Fruit fly (Drosophila melanogaster) whole organism, embryonic: ENCODE data around the gene HUWE1.

ENCODE experiments used
- Atf3 ChIP-seq: fragments of 200-800 bp; sonication (Bioruptor generic); optimal IDR thresholded peaks from 3 replicates; lab custom pipeline; 2016; ENCODE audit warnings: missing biosample characterization, missing genetic modification characterization
- CG10321 ChIP-seq: fragments of 200-800 bp; sonication (Bioruptor generic); IDR thresholded peaks from 2 replicates; pipeline ENCODE4 v1.3.6; 2022; ENCODE audit warnings: missing biosample characterization, missing genetic modification characterization
- CG10543 ChIP-seq: fragments of 200-800 bp; sonication (Bioruptor generic); optimal IDR thresholded peaks from 3 replicates; lab custom pipeline; 2017; ENCODE audit warnings: missing biosample characterization, mild to moderate bottlenecking, missing genetic modification characterization, moderate library complexity
- CG10959 ChIP-seq: fragments of 200-800 bp; sonication (Bioruptor generic); IDR thresholded peaks from 2 replicates; pipeline ENCODE4 v1.3.6; 2022; ENCODE audit warnings: missing biosample characterization, missing genetic modification characterization
- CG11247 ChIP-seq: fragments of 200-800 bp; sonication (Bioruptor generic); IDR thresholded peaks from 2 replicates; pipeline ENCODE4 v1.3.6; 2022; ENCODE audit warnings: missing biosample characterization, missing genetic modification characterization
- CG11560 ChIP-seq: fragments of 200-800 bp; sonication (Bioruptor generic); IDR thresholded peaks from 3 replicates; pipeline ENCODE4 v1.3.6; 2022; ENCODE audit warnings: missing biosample characterization, missing genetic modification characterization
- CG11723 ChIP-seq: fragments of 200-800 bp; sonication (Bioruptor generic); optimal IDR thresholded peaks from 2 replicates; lab custom pipeline; 2017; ENCODE audit warnings: missing biosample characterization, mild to moderate bottlenecking, missing genetic modification characterization
- CG13296 ChIP-seq: fragments of 200-800 bp; sonication (Bioruptor generic); optimal IDR thresholded peaks from 3 replicates; lab custom pipeline; 2018; ENCODE audit warnings: missing biosample characterization, mild to moderate bottlenecking, missing genetic modification characterization
- CG15514 ChIP-seq: fragments of 200-800 bp; sonication (Bioruptor generic); optimal IDR thresholded peaks from 3 replicates; lab custom pipeline; 2017; ENCODE audit warnings: missing biosample characterization, missing genetic modification characterization, mild to moderate bottlenecking, moderate library complexity, missing genetic modification reagents
- CG17186 ChIP-seq: fragments of 200-800 bp; sonication (Bioruptor generic); optimal IDR thresholded peaks from 3 replicates; lab custom pipeline; 2017; ENCODE audit warnings: missing biosample characterization, missing genetic modification reagents, missing genetic modification characterization
- CG17328 ChIP-seq: fragments of 200-800 bp; sonication (Bioruptor generic); IDR thresholded peaks from 2 replicates; pipeline ENCODE4 v1.3.6; 2022; ENCODE audit warnings: missing biosample characterization, missing genetic modification characterization
- CG17385 ChIP-seq: fragments of 200-800 bp; sonication (Bioruptor generic); optimal IDR thresholded peaks from 3 replicates; lab custom pipeline; 2018; ENCODE audit warnings: missing biosample characterization, mild to moderate bottlenecking, missing genetic modification characterization
- CG17568 ChIP-seq: fragments of 200-800 bp; sonication (Bioruptor generic); optimal IDR thresholded peaks from 2 replicates; lab custom pipeline; 2018; ENCODE audit warnings: missing biosample characterization, mild to moderate bottlenecking, missing genetic modification characterization, moderate library complexity
- CG2120 ChIP-seq: fragments of 200-800 bp; sonication (Bioruptor generic); optimal IDR thresholded peaks from 3 replicates; lab custom pipeline; 2016; ENCODE audit warnings: missing biosample characterization, missing genetic modification characterization
- CG2678 ChIP-seq: fragments of 200-800 bp; sonication (Bioruptor generic); optimal IDR thresholded peaks from 3 replicates; lab custom pipeline; 2019; ENCODE audit warnings: missing biosample characterization, mild to moderate bottlenecking, missing genetic modification characterization, moderate library complexity
- CG33213 ChIP-seq: fragments of 200-800 bp; sonication (Bioruptor generic); optimal IDR thresholded peaks from 3 replicates; lab custom pipeline; 2016; ENCODE audit warnings: missing biosample characterization, missing genetic modification characterization
- CG4360 ChIP-seq: fragments of 200-800 bp; sonication (Bioruptor generic); IDR thresholded peaks from 2 replicates; pipeline ENCODE4 v1.3.6; 2022; ENCODE audit warnings: missing biosample characterization, missing genetic modification characterization
- CG4707 ChIP-seq: fragments of 200-800 bp; sonication (Bioruptor generic); optimal IDR thresholded peaks from 2 replicates; lab custom pipeline; 2018; ENCODE audit warnings: missing biosample characterization, mild to moderate bottlenecking, missing genetic modification characterization, moderate library complexity
- CG9215 ChIP-seq: fragments of 200-800 bp; sonication (Bioruptor generic); IDR thresholded peaks from 2 replicates; pipeline ENCODE4 v1.3.6; 2022; ENCODE audit warnings: missing biosample characterization, missing genetic modification characterization
- CG9437 ChIP-seq: fragments of 200-800 bp; sonication (Bioruptor generic); optimal IDR thresholded peaks from 2 replicates; lab custom pipeline; 2018; ENCODE audit warnings: missing biosample characterization, mild to moderate bottlenecking, missing genetic modification characterization
- CG9609 ChIP-seq: fragments of 200-800 bp; sonication (Bioruptor generic); optimal IDR thresholded peaks from 3 replicates; lab custom pipeline; 2016; ENCODE audit warnings: missing biosample characterization, missing genetic modification characterization
- Dad ChIP-seq: fragments of 200-800 bp; sonication (Bioruptor generic); optimal IDR thresholded peaks from 3 replicates; lab custom pipeline; 2016; ENCODE audit warnings: missing biosample characterization, missing genetic modification characterization
- Gsc ChIP-seq: fragments of 200-800 bp; sonication (Bioruptor generic); IDR thresholded peaks from 2 replicates; pipeline ENCODE4 v1.3.6; 2022; ENCODE audit warnings: missing biosample characterization, missing genetic modification characterization
- Kr ChIP-seq: fragments of 200-800 bp; sonication (Bioruptor generic); optimal IDR thresholded peaks from 2 replicates; lab custom pipeline; 2017; ENCODE audit warnings: missing biosample characterization, mild to moderate bottlenecking, missing genetic modification characterization
- MBD-R2 ChIP-seq: fragments of 200-800 bp; sonication (Bioruptor generic); IDR thresholded peaks from 2 replicates; pipeline ENCODE4 v1.3.6; 2022; ENCODE audit warnings: missing biosample characterization, missing genetic modification characterization
- MESR4 ChIP-seq: fragments of 200-800 bp; sonication (Bioruptor generic); optimal IDR thresholded peaks from 2 replicates; lab custom pipeline; 2018; ENCODE audit warnings: missing biosample characterization, mild to moderate bottlenecking, missing genetic modification characterization, moderate library complexity
- MTF-1 ChIP-seq: fragments of 200-800 bp; sonication (Bioruptor generic); optimal IDR thresholded peaks from 2 replicates; lab custom pipeline; 2018; ENCODE audit warnings: missing biosample characterization, mild to moderate bottlenecking, missing genetic modification characterization, borderline replicate concordance
- Neu2 ChIP-seq: fragments of 200-800 bp; sonication (Bioruptor generic); optimal IDR thresholded peaks from 3 replicates; lab custom pipeline; 2016; ENCODE audit warnings: missing biosample characterization, missing genetic modification characterization, borderline replicate concordance
- Ravus ChIP-seq: fragments of 200-800 bp; sonication (Bioruptor generic); IDR thresholded peaks from 2 replicates; pipeline ENCODE4 v1.3.6; 2022; ENCODE audit warnings: missing biosample characterization, missing genetic modification characterization
- Side ChIP-seq: fragments of 200-800 bp; sonication (Bioruptor generic); optimal IDR thresholded peaks from 2 replicates; lab custom pipeline; 2016; ENCODE audit warnings: missing biosample characterization, missing genetic modification characterization
- ash1 ChIP-seq: fragments of 200-800 bp; sonication (Bioruptor generic); optimal IDR thresholded peaks from 2 replicates; lab custom pipeline; 2018; ENCODE audit warnings: missing biosample characterization, mild to moderate bottlenecking, missing genetic modification characterization
- br ChIP-seq: fragments of >200 bp; optimal IDR thresholded peaks from 2 replicates; lab custom pipeline; 2017
- dimm ChIP-seq: fragments of 200-800 bp; sonication (Bioruptor generic); IDR thresholded peaks from 2 replicates; pipeline ENCODE4 v1.3.6; 2022; ENCODE audit warnings: missing biosample characterization, missing genetic modification characterization
- eyg ChIP-seq: fragments of 200-800 bp; sonication (Bioruptor generic); optimal IDR thresholded peaks from 3 replicates; lab custom pipeline; 2016; ENCODE audit warnings: missing biosample characterization, missing genetic modification characterization
- gce ChIP-seq: fragments of 200-800 bp; sonication (Bioruptor generic); IDR thresholded peaks from 3 replicates; pipeline ENCODE4 v1.3.6; 2022; ENCODE audit warnings: missing biosample characterization, missing genetic modification characterization
- gsb-n ChIP-seq: fragments of 200-800 bp; sonication (Bioruptor generic); optimal IDR thresholded peaks from 3 replicates; lab custom pipeline; 2018; ENCODE audit warnings: missing biosample characterization, mild to moderate bottlenecking, missing genetic modification characterization
- her ChIP-seq: fragments of 200-800 bp; sonication (Bioruptor generic); optimal IDR thresholded peaks from 2 replicates; lab custom pipeline; 2016; ENCODE audit warnings: missing biosample characterization, missing genetic modification characterization
- ind ChIP-seq: fragments of 200-800 bp; sonication (Bioruptor generic); optimal IDR thresholded peaks from 3 replicates; lab custom pipeline; 2016; ENCODE audit warnings: missing biosample characterization, missing genetic modification characterization
- klu ChIP-seq: fragments of 200-800 bp; sonication (Bioruptor generic); IDR thresholded peaks from 2 replicates; pipeline ENCODE4 v1.3.6; 2022; ENCODE audit warnings: missing biosample characterization, missing genetic modification characterization
- luna ChIP-seq: fragments of 200-800 bp; sonication (Bioruptor generic); optimal IDR thresholded peaks from 2 replicates; lab custom pipeline; 2016; ENCODE audit warnings: missing biosample characterization, missing genetic modification characterization
- odd ChIP-seq: fragments of 200-800 bp; sonication (Bioruptor generic); optimal IDR thresholded peaks from 2 replicates; lab custom pipeline; 2017; ENCODE audit warnings: missing biosample characterization, mild to moderate bottlenecking, missing genetic modification characterization
- pnt ChIP-seq: fragments of 200-800 bp; sonication (Bioruptor generic); optimal IDR thresholded peaks from 3 replicates; lab custom pipeline; 2016; ENCODE audit warnings: missing biosample characterization, missing genetic modification characterization
- psq ChIP-seq: fragments of 200-800 bp; sonication (Bioruptor generic); optimal IDR thresholded peaks from 2 replicates; lab custom pipeline; 2017; ENCODE audit warnings: missing biosample characterization, missing genetic modification characterization
- run ChIP-seq: fragments of 200-800 bp; sonication (Bioruptor generic); optimal IDR thresholded peaks from 3 replicates; lab custom pipeline; 2018; ENCODE audit warnings: missing biosample characterization, mild to moderate bottlenecking, missing genetic modification characterization
- sima ChIP-seq: fragments of 200-800 bp; sonication (Bioruptor generic); optimal IDR thresholded peaks from 2 replicates; lab custom pipeline; 2016; ENCODE audit warnings: missing biosample characterization, missing genetic modification characterization
- slp2 ChIP-seq: fragments of 200-800 bp; sonication (Bioruptor generic); optimal IDR thresholded peaks from 2 replicates; lab custom pipeline; 2016; ENCODE audit warnings: missing biosample characterization, missing genetic modification characterization
- stc ChIP-seq: fragments of 200-800 bp; sonication (Bioruptor generic); IDR thresholded peaks from 2 replicates; pipeline ENCODE4 v1.3.6; 2022; ENCODE audit warnings: missing biosample characterization, missing genetic modification characterization
- tx ChIP-seq: fragments of 200-800 bp; sonication (Bioruptor generic); optimal IDR thresholded peaks from 2 replicates; lab custom pipeline; 2016; ENCODE audit warnings: missing biosample characterization, missing genetic modification characterization
- vnd ChIP-seq: fragments of 200-800 bp; sonication (Bioruptor generic); IDR thresholded peaks from 3 replicates; pipeline ENCODE4 v1.3.6; 2022; ENCODE audit warnings: missing biosample characterization, missing genetic modification characterization; ENCODE audit not compliant: partially characterized antibody
- wek ChIP-seq: fragments of 200-800 bp; sonication (Bioruptor generic); optimal IDR thresholded peaks from 3 replicates; lab custom pipeline; 2018; ENCODE audit warnings: missing biosample characterization, mild to moderate bottlenecking, missing genetic modification characterization, moderate library complexity
- zfh1 ChIP-seq: fragments of 200-800 bp; sonication (Bioruptor generic); IDR thresholded peaks from 3 replicates; pipeline ENCODE4 v1.3.6; 2022; ENCODE audit warnings: missing biosample characterization, missing genetic modification characterization

Gene HUWE1

dm6 chrX:15738890-15739550 lies 26.6 kb downstream of the HUWE1 start, which contains the start of the genes CG11679 and CG8206 (continued):
- TF ChIP-seq CG17328 (no peak), odd (GFP tag; lab: Kevin White, UChicago) (no peak), gsb-n (tag; lab: Kevin White, UChicago) (no peak), ash1 (GFP tag; lab: Kevin White, UChicago) (no peak), Dad (GFP tag; lab: Kevin White, UChicago) (peak; percentile 27), stc (GFP tag; lab: Robert Waterston, UW) (no peak), sima (GFP tag; lab: Kevin White, UChicago) (no peak), CG2678 (tag; lab: Kevin White, UChicago) (peak; percentile 60), Neu2 (GFP tag; lab: Kevin White, UChicago) (no peak), CG17385 (GFP tag; lab: Kevin White, UChicago) (peak; percentile 3), gce (GFP tag; lab: Robert Waterston, UW) (no peak), CG17568 (GFP tag; lab: Kevin White, UChicago) (no peak), vnd (GFP tag; lab: Robert Waterston, UW) (0 out of 3 replicates have a peak, but pooled peaks have one; percentile 47), CG11560 (tag; lab: Robert Waterston, UW) (no peak), CG15514 (GFP tag; lab: Kevin White, UChicago) (peak; percentile 90), psq (GFP tag; lab: Kevin White, UChicago) (no peak), CG9215 (GFP tag; lab: Robert Waterston, UW) (peak; percentile 56), CG33213 (GFP tag; lab: Kevin White, UChicago) (no peak), pnt (GFP tag; lab: Kevin White, UChicago) (peak; percentile 44), MESR4 (GFP tag; lab: Kevin White, UChicago) (peak; percentile 76), CG9437 (GFP tag; lab: Kevin White, UChicago) (no peak), CG11247 (GFP tag; lab: Robert Waterston, UW) (no peak), Gsc (GFP tag; lab: Robert Waterston, UW) (no peak), luna (GFP tag; lab: Kevin White, UChicago) (no peak), CG10543 (GFP tag; lab: Kevin White, UChicago) (peak; percentile 34), CG4360 (GFP tag; lab: Robert Waterston, UW) (no peak), her (peak; percentile 14), CG9609 (GFP tag; lab: Kevin White, UChicago) (peak; percentile 37), slp2 (GFP tag; lab: Kevin White, UChicago) (no peak), run (tag; lab: Kevin White, UChicago) (no peak), zfh1 (0 out of 3 replicates have a peak, but pooled peaks have one; percentile 42), klu (GFP tag; lab: Robert Waterston, UW) (peak; percentile 19; the same call in 1 of the 2 replicates), Side (GFP tag; lab: Kevin White, UChicago) (no peak), Ravus (no peak), CG13296 (GFP tag; lab: Kevin White, UChicago) (peak; percentile 31), Atf3 (GFP tag; lab: Kevin White, UChicago) (no peak), CG10959 (GFP tag; lab: Robert Waterston, UW) (no peak), CG4707 (no peak), dimm (GFP tag; lab: Robert Waterston, UW) (no peak), tx (GFP tag; lab: Kevin White, UChicago) (peak; percentile 41), MTF-1 (GFP tag; lab: Kevin White, UChicago) (no peak), wek (GFP tag; lab: Kevin White, UChicago) (no peak), Kr (GFP tag; lab: Kevin White, UChicago) (no peak), eyg (GFP tag; lab: Kevin White, UChicago) (no peak), CG17186 (GFP tag; lab: Kevin White, UChicago) (no peak), CG2120 (GFP tag; lab: Kevin White, UChicago) (peak; percentile 66), MBD-R2 (peak; percentile 77), CG10321 (no peak), CG11723 (GFP tag; lab: Kevin White, UChicago) (no peak), br (lab: Kevin White, UChicago) (no peak), ind (GFP tag; lab: Kevin White, UChicago) (peak; percentile 30)
